Worm (Caenorhabditis elegans) whole organism, late embryonic: Measurements from ENCODE around the gene srv-26.

ENCODE experiments used
- ceh-34 ChIP-seq: sonication (generic microtip); optimal IDR thresholded peaks from 2 replicates; lab custom pipeline; 2016; ENCODE audit warnings: mild to moderate bottlenecking, missing genetic modification characterization, missing compliant biosample characterization
- gmeb-2 ChIP-seq: sonication (generic microtip); optimal IDR thresholded peaks from 2 replicates; lab custom pipeline; 2016; ENCODE audit warnings: missing genetic modification characterization, inconsistent platforms, missing compliant biosample characterization
- hlh-8 ChIP-seq: sonication (generic microtip); optimal IDR thresholded peaks from 2 replicates; lab custom pipeline; 2016; ENCODE audit warnings: missing genotype, missing genetic modification characterization, missing compliant biosample characterization
- tbx-2 ChIP-seq: sonication (generic microtip); optimal IDR thresholded peaks from 2 replicates; lab custom pipeline; 2016; ENCODE audit warnings: missing genetic modification characterization, missing compliant biosample characterization

DNA sequence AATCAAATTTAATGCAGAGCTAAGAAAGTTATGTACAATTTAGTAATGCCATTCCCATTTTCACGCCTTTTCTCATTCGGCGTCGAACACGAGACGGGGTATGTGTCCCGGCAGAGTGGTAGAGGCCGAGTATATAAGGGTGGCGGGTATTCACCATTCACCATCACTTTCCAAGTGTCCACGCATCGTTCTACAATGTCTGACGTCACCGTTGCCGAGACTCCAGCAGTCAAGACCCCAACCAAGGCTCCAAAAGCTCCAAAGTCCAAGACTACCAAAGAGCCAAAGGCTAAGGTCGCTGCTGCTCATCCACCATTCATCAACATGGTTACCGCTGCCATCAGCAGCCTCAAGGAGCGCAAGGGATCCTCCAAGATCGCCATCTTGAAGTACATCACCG lies 7.6 kb downstream of the srv-26 start, which contains the start of gene hil-2:
- TF ChIP-seq ceh-34 (tag; lab: Kevin White, UChicago) (no peak), hlh-8 (tag; lab: Kevin White, UChicago) (no peak), tbx-2 (tag; lab: Kevin White, UChicago) (no peak), gmeb-2 (tag; lab: Kevin White, UChicago) (no peak)
